Worm (Caenorhabditis elegans) whole organism, L2 larva: Measurements from ENCODE around the gene Y54E2A.8.

Source experiments
- C34F6.9 ChIP-seq: fragments of 150-350 bp; optimal IDR thresholded peaks from 2 replicates; lab custom pipeline; 2014; ENCODE audit warnings: missing biosample characterization, missing genetic modification characterization
- F13H6.1 ChIP-seq: sonication (generic microtip); optimal IDR thresholded peaks from 2 replicates; lab custom pipeline; 2016; ENCODE audit warnings: missing genetic modification characterization, missing compliant biosample characterization
- R02D3.7 ChIP-seq: fragments of 150-350 bp; optimal IDR thresholded peaks from 2 replicates; lab custom pipeline; 2014; ENCODE audit warnings: missing biosample characterization, missing genetic modification characterization
- Y55F3AM.14 ChIP-seq: fragments of 200-800 bp; sonication (Bioruptor generic); optimal IDR thresholded peaks from 2 replicates; lab custom pipeline; 2018; ENCODE audit warnings: mild to moderate bottlenecking, missing genetic modification characterization, missing compliant biosample characterization
- ZK546.5 ChIP-seq: sonication (generic microtip); optimal IDR thresholded peaks from 2 replicates; lab custom pipeline; 2017; ENCODE audit warnings: missing biosample characterization, missing genetic modification characterization
- alr-1 ChIP-seq: fragments of 150-350 bp; optimal IDR thresholded peaks from 2 replicates; lab custom pipeline; 2014; ENCODE audit warnings: missing biosample characterization, missing genetic modification characterization
- aly-2 ChIP-seq: fragments of 150-350 bp; optimal IDR thresholded peaks from 2 replicates; lab custom pipeline; 2014; ENCODE audit warnings: missing biosample characterization, missing genetic modification characterization
- ama-1 ChIP-seq: fragments of 150-350 bp; optimal IDR thresholded peaks from 2 replicates; lab custom pipeline; 2018; ENCODE audit warnings: inconsistent platforms
- blmp-1 ChIP-seq: sonication (generic microtip); optimal IDR thresholded peaks from 2 replicates; lab custom pipeline; 2017; ENCODE audit warnings: missing genetic modification characterization, mild to moderate bottlenecking, missing compliant biosample characterization, antibody characterized with exemption, moderate library complexity; ENCODE audit not compliant: insufficient read depth
- ceh-16 ChIP-seq: fragments of 150-350 bp; optimal IDR thresholded peaks from 2 replicates; lab custom pipeline; 2014; ENCODE audit warnings: missing biosample characterization, missing genetic modification characterization
- ceh-82 ChIP-seq: fragments of 150-350 bp; optimal IDR thresholded peaks from 2 replicates; lab custom pipeline; 2014; ENCODE audit warnings: missing biosample characterization, missing genetic modification characterization
- crh-2 ChIP-seq: sonication (generic microtip); optimal IDR thresholded peaks from 2 replicates; lab custom pipeline; 2017; ENCODE audit warnings: missing biosample characterization, missing genetic modification characterization
- dmd-4 ChIP-seq: sonication (generic microtip); optimal IDR thresholded peaks from 2 replicates; lab custom pipeline; 2017; ENCODE audit warnings: missing biosample characterization, missing genetic modification characterization
- egl-27 ChIP-seq: sonication (generic microtip); optimal IDR thresholded peaks from 3 replicates; lab custom pipeline; 2017; ENCODE audit warnings: missing biosample characterization, missing genetic modification reagents, missing genetic modification characterization
- elt-1 ChIP-seq: fragments of 150-350 bp; optimal IDR thresholded peaks from 2 replicates; lab custom pipeline; 2014; ENCODE audit warnings: missing biosample characterization, missing genetic modification characterization
- elt-3 ChIP-seq: sonication (generic microtip); optimal IDR thresholded peaks from 2 replicates; lab custom pipeline; 2017; ENCODE audit warnings: missing biosample characterization, missing genetic modification characterization
- fos-1 ChIP-seq: fragments of 150-350 bp; optimal IDR thresholded peaks from 2 replicates; lab custom pipeline; 2014; ENCODE audit warnings: missing biosample characterization, missing genetic modification characterization
- gmeb-1 ChIP-seq: fragments of 150-350 bp; optimal IDR thresholded peaks from 2 replicates; lab custom pipeline; 2014; ENCODE audit warnings: missing biosample characterization, missing genetic modification characterization
- lin-11 ChIP-seq: fragments of 150-350 bp; sonication (generic microtip); optimal IDR thresholded peaks from 2 replicates; lab custom pipeline; 2014; ENCODE audit warnings: missing biosample characterization, missing genetic modification characterization, inconsistent platforms, mixed read lengths
- lin-13 ChIP-seq: fragments of 150-350 bp; optimal IDR thresholded peaks from 2 replicates; lab custom pipeline; 2014; ENCODE audit warnings: missing biosample characterization, missing genetic modification reagents, missing genetic modification characterization
- lin-39 ChIP-seq: fragments of 150-350 bp; optimal IDR thresholded peaks from 2 replicates; lab custom pipeline; 2014; ENCODE audit warnings: missing biosample characterization, missing genetic modification reagents, missing genetic modification characterization
- lsy-2 ChIP-seq, 2 experiments: fragments of 150-350 bp in 1 of 2; sonication (generic microtip) in 1 of 2; optimal IDR thresholded peaks; 2 replicates each; lab custom pipeline; 2014 to 2017; ENCODE audit warnings: missing biosample characterization in 2 of 2, missing genetic modification characterization in 2 of 2
- mab-5 ChIP-seq: fragments of 150-350 bp; optimal IDR thresholded peaks from 2 replicates; lab custom pipeline; 2014; ENCODE audit warnings: missing biosample characterization, missing genetic modification characterization
- mbf-1 ChIP-seq: sonication (generic microtip); optimal IDR thresholded peaks from 2 replicates; lab custom pipeline; 2017; ENCODE audit warnings: missing biosample characterization, missing genetic modification characterization
- mdl-1 ChIP-seq, 2 experiments: fragments of 150-350 bp in 1 of 2; sonication (generic microtip) in 1 of 2; optimal IDR thresholded peaks; 2 replicates each; lab custom pipeline; 2017; ENCODE audit warnings: missing biosample characterization in 2 of 2, missing genetic modification characterization in 2 of 2
- nhr-10 ChIP-seq: sonication (generic microtip); optimal IDR thresholded peaks from 2 replicates; lab custom pipeline; 2017; ENCODE audit warnings: missing biosample characterization, missing genetic modification characterization
- nhr-11 ChIP-seq: fragments of 150-350 bp; optimal IDR thresholded peaks from 2 replicates; lab custom pipeline; 2014; ENCODE audit warnings: missing biosample characterization, missing genetic modification characterization
- nhr-12 ChIP-seq: fragments of 150-350 bp; optimal IDR thresholded peaks from 2 replicates; lab custom pipeline; 2014; ENCODE audit warnings: missing biosample characterization, missing genetic modification characterization
- nhr-129 ChIP-seq: fragments of 150-350 bp; optimal IDR thresholded peaks from 2 replicates; lab custom pipeline; 2014; ENCODE audit warnings: missing biosample characterization, missing genetic modification characterization
- nhr-21 ChIP-seq: fragments of 150-350 bp; optimal IDR thresholded peaks from 2 replicates; lab custom pipeline; 2014; ENCODE audit warnings: missing biosample characterization, missing genetic modification characterization
- nhr-23 ChIP-seq: fragments of 150-350 bp; optimal IDR thresholded peaks from 2 replicates; lab custom pipeline; 2014; ENCODE audit warnings: missing biosample characterization, missing genetic modification reagents, missing genetic modification characterization
- nhr-237 ChIP-seq: fragments of 150-350 bp; optimal IDR thresholded peaks from 2 replicates; lab custom pipeline; 2014; ENCODE audit warnings: missing biosample characterization, missing genetic modification characterization
- nhr-25 ChIP-seq: fragments of 150-350 bp; sonication (generic microtip); optimal IDR thresholded peaks from 3 replicates; lab custom pipeline; 2014; ENCODE audit warnings: missing biosample characterization, missing genetic modification characterization
- nhr-6 ChIP-seq: fragments of 150-350 bp; optimal IDR thresholded peaks from 2 replicates; lab custom pipeline; 2014; ENCODE audit warnings: missing biosample characterization, missing genetic modification characterization
- nhr-77 ChIP-seq: fragments of 150-350 bp; optimal IDR thresholded peaks from 2 replicates; lab custom pipeline; 2014; ENCODE audit warnings: missing biosample characterization, missing genetic modification characterization
- peb-1 ChIP-seq: fragments of 150-350 bp; optimal IDR thresholded peaks from 2 replicates; lab custom pipeline; 2014; ENCODE audit warnings: missing biosample characterization, missing genetic modification characterization
- sem-4 ChIP-seq: fragments of 150-350 bp; optimal IDR thresholded peaks from 2 replicates; lab custom pipeline; 2014; ENCODE audit warnings: missing biosample characterization, missing genetic modification reagents, missing genetic modification characterization
- skn-1 ChIP-seq: sonication (generic microtip); optimal IDR thresholded peaks from 2 replicates; lab custom pipeline; 2017; ENCODE audit warnings: missing biosample characterization, missing genetic modification characterization
- sma-3 ChIP-seq: sonication (generic microtip); optimal IDR thresholded peaks from 2 replicates; lab custom pipeline; 2016; ENCODE audit warnings: missing genetic modification reagents, missing genetic modification characterization, missing compliant biosample characterization
- sma-9 ChIP-seq, 2 experiments: fragments of 150-350 bp in 1 of 2; sonication (generic microtip) in 1 of 2; optimal IDR thresholded peaks; 2 replicates each; lab custom pipeline; 2014 to 2016; ENCODE audit warnings: missing genetic modification characterization in 2 of 2, mild to moderate bottlenecking in 1 of 2, missing biosample characterization in 1 of 2, missing compliant biosample characterization in 1 of 2, missing genetic modification reagents in 1 of 2, moderate library complexity in 1 of 2
- snpc-4 ChIP-seq: fragments of 150-350 bp; optimal IDR thresholded peaks from 2 replicates; lab custom pipeline; 2014; ENCODE audit warnings: missing biosample characterization, missing genetic modification characterization
- unc-39 ChIP-seq: fragments of 150-350 bp; optimal IDR thresholded peaks from 2 replicates; lab custom pipeline; 2014; ENCODE audit warnings: missing biosample characterization, missing genetic modification characterization
- unc-55 ChIP-seq: fragments of 150-350 bp; sonication (generic microtip); optimal IDR thresholded peaks from 3 replicates; lab custom pipeline; 2014; ENCODE audit warnings: missing biosample characterization, missing genetic modification reagents, missing genetic modification characterization
- unc-62 ChIP-seq: fragments of 150-350 bp; optimal IDR thresholded peaks from 2 replicates; lab custom pipeline; 2014; ENCODE audit warnings: missing biosample characterization, missing genetic modification reagents, missing genetic modification characterization
- zag-1 ChIP-seq: fragments of 150-350 bp; optimal IDR thresholded peaks from 2 replicates; lab custom pipeline; 2014; ENCODE audit warnings: missing biosample characterization, missing genetic modification characterization
- ztf-1 ChIP-seq: fragments of 200-800 bp; sonication (Bioruptor generic); conservative IDR thresholded peaks from 2 replicates; pipeline ENCODE4 v1.3.6; 2022; ENCODE audit warnings: missing genetic modification characterization, missing compliant biosample characterization
- ztf-11 ChIP-seq: sonication (generic microtip); optimal IDR thresholded peaks from 2 replicates; lab custom pipeline; 2017; ENCODE audit warnings: missing biosample characterization, missing genetic modification characterization
- ztf-4 ChIP-seq: fragments of 150-350 bp; optimal IDR thresholded peaks from 2 replicates; lab custom pipeline; 2014; ENCODE audit warnings: missing biosample characterization, missing genetic modification characterization

Y54E2A.8 gene

ce11 chrII:14813106-14813505 is 35.0 kb downstream of the Y54E2A.8 start:
- TF ChIP-seq skn-1 (tag; lab: Kevin White, UChicago) (no peak), egl-27 (tag; lab: Kevin White, UChicago) (no peak), nhr-6 (no peak), nhr-10 (no peak), peb-1 (tag; lab: Kevin White, UChicago) (no peak), mbf-1 (tag; lab: Kevin White, UChicago) (no peak), Y55F3AM.14 (GFP tag; lab: Kevin White, UChicago) (no peak), elt-1 (tag; lab: Kevin White, UChicago) (no peak), lin-13 (GFP tag; lab: Kevin White, UChicago) (no peak), mdl-1 (tag; optimal IDR thresholded peaks at IDR 0.05; lab: Kevin White, UChicago) (no peak)
- TF ChIP-seq, all 48 proteins: peak for 0

- peak; percentile 46 for TF ChIP-seq lin-11 (tag; lab: Kevin White, UChicago)
- no peak for TF ChIP-seq ztf-11 (tag; lab: Kevin White, UChicago)
- TF ChIP-seq alr-1 (tag; lab: Kevin White, UChicago): no peak
- TF ChIP-seq nhr-77 (tag; lab: Kevin White, UChicago): no peak
- peak; percentile 73 for TF ChIP-seq crh-2 (tag; lab: Kevin White, UChicago)
- TF ChIP-seq Y55F3AM.14 (GFP tag; lab: Kevin White, UChicago): no peak
- TF ChIP-seq ZK546.5 (tag; lab: Kevin White, UChicago): no peak
- TF ChIP-seq nhr-11: no peak
- TF ChIP-seq skn-1 (tag; lab: Kevin White, UChicago): no peak
- no peak for TF ChIP-seq ceh-16 (tag; lab: Kevin White, UChicago)
- no peak for TF ChIP-seq elt-3 (tag; lab: Kevin White, UChicago)
- TF ChIP-seq snpc-4 (tag; lab: Kevin White, UChicago): peak; percentile 77
- no peak for TF ChIP-seq nhr-10
- TF ChIP-seq R02D3.7 (tag; lab: Kevin White, UChicago): no peak
- peak; percentile 70 for TF ChIP-seq nhr-129 (tag; lab: Kevin White, UChicago)
- TF ChIP-seq blmp-1 (tag; lab: Kevin White, UChicago): peak; percentile 21
- TF ChIP-seq nhr-25 (tag; lab: Kevin White, UChicago): peak; percentile 62
- TF ChIP-seq sma-9 (GFP tag; optimal IDR thresholded peaks at IDR 0.05; lab: Kevin White, UChicago): peak; percentile 39
- TF ChIP-seq sma-9 (tag; optimal IDR thresholded peaks at IDR 0.05; lab: Kevin White, UChicago): no peak
- peak; percentile 61 for TF ChIP-seq nhr-21 (tag; lab: Kevin White, UChicago)
- TF ChIP-seq lin-13 (GFP tag; lab: Kevin White, UChicago): peak; percentile 52
- peak; percentile 95 for TF ChIP-seq unc-55 (GFP tag; lab: Kevin White, UChicago)
- peak; percentile 36 for TF ChIP-seq nhr-6
- TF ChIP-seq elt-1 (tag; lab: Kevin White, UChicago): no peak
- no peak for TF ChIP-seq egl-27 (tag; lab: Kevin White, UChicago)
- no peak for TF ChIP-seq aly-2
- TF ChIP-seq nhr-23: no peak
- TF ChIP-seq sma-3: peak; percentile 35
- TF ChIP-seq gmeb-1 (tag; lab: Kevin White, UChicago): peak; percentile 88
- peak; percentile 80 for TF ChIP-seq C34F6.9 (tag; lab: Kevin White, UChicago)
- TF ChIP-seq ama-1 (lab: Kevin White, UChicago): peak; percentile 7
- TF ChIP-seq ztf-4 (tag; lab: Kevin White, UChicago): peak; percentile 48
- no peak for TF ChIP-seq nhr-12 (tag; lab: Kevin White, UChicago)
- TF ChIP-seq zag-1 (tag; lab: Kevin White, UChicago): peak; percentile 26
- TF ChIP-seq unc-39 (tag; lab: Kevin White, UChicago): no peak
- TF ChIP-seq dmd-4 (tag; lab: Kevin White, UChicago): no peak
- peak; percentile 23 for TF ChIP-seq mab-5
- no peak for TF ChIP-seq mdl-1 (tag; optimal IDR thresholded peaks at IDR 0.05; lab: Kevin White, UChicago)
- no peak for TF ChIP-seq unc-62
- no peak for TF ChIP-seq peb-1 (tag; lab: Kevin White, UChicago)
- TF ChIP-seq fos-1 (tag; lab: Kevin White, UChicago): peak; percentile 27
- TF ChIP-seq F13H6.1: peak; percentile 26
- TF ChIP-seq lsy-2 (tag; optimal IDR thresholded peaks at IDR 0.05; lab: Kevin White, UChicago): peak; percentile 47 to 86
- TF ChIP-seq sem-4: peak; percentile 36
- no peak for TF ChIP-seq nhr-237 (tag; lab: Kevin White, UChicago)
- TF ChIP-seq ztf-1: no peak
- no peak for TF ChIP-seq mbf-1 (tag; lab: Kevin White, UChicago)
- TF ChIP-seq lin-39 (tag; lab: Kevin White, UChicago): no peak
- no peak for TF ChIP-seq ceh-82 (tag; lab: Kevin White, UChicago)
These were observed 36.9 kb downstream of the Y54E2A.8 start, which contains the start of gene W01D2.1 for ce11 chrII:14814894-14815568. Gene W01D2.1 (plus strand): TSS chrII:14815518.
